Fruit fly (Drosophila melanogaster) whole organism, embryonic: ENCODE data around the gene dob.

Source experiments
- Aef1 ChIP-seq: fragments of 200-800 bp; sonication (Bioruptor generic); IDR thresholded peaks from 3 replicates; pipeline ENCODE4 v1.3.6; 2022; ENCODE audit warnings: missing biosample characterization, missing genetic modification characterization
- Atf6 ChIP-seq: fragments of 200-800 bp; sonication (Bioruptor generic); IDR thresholded peaks from 2 replicates; pipeline ENCODE4 v1.3.6; 2022; ENCODE audit warnings: missing biosample characterization, missing genetic modification characterization
- Awh ChIP-seq: fragments of 200-800 bp; sonication (Bioruptor generic); IDR thresholded peaks from 2 replicates; pipeline ENCODE4, ENCODE4 v1.3.6; 2022; ENCODE audit warnings: missing biosample characterization, missing genetic modification characterization
- B-H1 ChIP-seq: fragments of 200-800 bp; sonication (Bioruptor generic); IDR thresholded peaks from 3 replicates; pipeline ENCODE4 v1.3.6; 2022; ENCODE audit warnings: missing biosample characterization, missing genetic modification characterization
- CG11247 ChIP-seq: fragments of 200-800 bp; sonication (Bioruptor generic); IDR thresholded peaks from 2 replicates; pipeline ENCODE4 v1.3.6; 2022; ENCODE audit warnings: missing biosample characterization, missing genetic modification characterization
- CG12769 ChIP-seq: fragments of 200-800 bp; sonication (Bioruptor generic); optimal IDR thresholded peaks from 2 replicates; lab custom pipeline; 2019; ENCODE audit warnings: missing biosample characterization, mild to moderate bottlenecking, missing genetic modification characterization, moderate library complexity
- CG14667 ChIP-seq: fragments of 200-800 bp; sonication (Bioruptor generic); IDR thresholded peaks from 2 replicates; pipeline ENCODE4 v1.3.6; 2022; ENCODE audit warnings: missing biosample characterization, missing genetic modification characterization
- CG15011 ChIP-seq: fragments of 200-800 bp; sonication (Bioruptor generic); optimal IDR thresholded peaks from 3 replicates; lab custom pipeline; 2018; ENCODE audit warnings: missing biosample characterization, mild to moderate bottlenecking, missing genetic modification characterization
- CG15073 ChIP-seq: fragments of 200-800 bp; sonication (Bioruptor generic); optimal IDR thresholded peaks from 2 replicates; lab custom pipeline; 2016; ENCODE audit warnings: missing biosample characterization, missing genetic modification characterization
- CG15479 ChIP-seq: fragments of 200-800 bp; sonication (Bioruptor generic); optimal IDR thresholded peaks from 3 replicates; lab custom pipeline; 2019; ENCODE audit warnings: missing biosample characterization, mild to moderate bottlenecking, missing genetic modification characterization, moderate library complexity
- CG15601 ChIP-seq: fragments of 200-800 bp; sonication (Bioruptor generic); optimal IDR thresholded peaks from 3 replicates; lab custom pipeline; 2019; ENCODE audit warnings: missing biosample characterization, mild to moderate bottlenecking, missing genetic modification characterization, moderate library complexity
- CG16779 ChIP-seq: fragments of 200-800 bp; sonication (Bioruptor generic); IDR thresholded peaks from 2 replicates; pipeline ENCODE4 v1.3.6; 2022; ENCODE audit warnings: missing biosample characterization, missing genetic modification characterization
- CG16813 ChIP-seq: fragments of 200-800 bp; sonication (Bioruptor generic); IDR thresholded peaks from 3 replicates; pipeline ENCODE4 v1.3.6; 2022; ENCODE audit warnings: missing biosample characterization, missing genetic modification characterization; ENCODE audit not compliant: partially characterized antibody
- CG18764 ChIP-seq: fragments of 200-800 bp; sonication (Bioruptor generic); optimal IDR thresholded peaks from 3 replicates; lab custom pipeline; 2016; ENCODE audit warnings: missing biosample characterization, missing genetic modification characterization
- CG32767 ChIP-seq: fragments of 200-800 bp; sonication (Bioruptor generic); IDR thresholded peaks from 2 replicates; pipeline ENCODE4 v1.3.6; 2022; ENCODE audit warnings: missing biosample characterization, missing genetic modification characterization
- CG33213 ChIP-seq: fragments of 200-800 bp; sonication (Bioruptor generic); optimal IDR thresholded peaks from 3 replicates; lab custom pipeline; 2016; ENCODE audit warnings: missing biosample characterization, missing genetic modification characterization
- CG6854 ChIP-seq: fragments of 200-800 bp; sonication (Bioruptor generic); optimal IDR thresholded peaks from 3 replicates; lab custom pipeline; 2017; ENCODE audit warnings: missing biosample characterization, mild to moderate bottlenecking, missing genetic modification characterization
- CG9876 ChIP-seq: fragments of 200-800 bp; sonication (Bioruptor generic); optimal IDR thresholded peaks from 2 replicates; lab custom pipeline; 2016; ENCODE audit warnings: missing biosample characterization, missing genetic modification characterization
- CHES-1-like ChIP-seq: fragments of 200-800 bp; sonication (Bioruptor generic); optimal IDR thresholded peaks from 2 replicates; lab custom pipeline; 2016; ENCODE audit warnings: missing biosample characterization, missing genetic modification characterization
- CTCF ChIP-seq: fragments of 200-800 bp; sonication (Bioruptor generic); optimal IDR thresholded peaks from 2 replicates; lab custom pipeline; 2017; ENCODE audit warnings: missing biosample characterization, mild to moderate bottlenecking, missing genetic modification characterization, moderate library complexity
- Chrac-16 ChIP-seq: fragments of 200-800 bp; sonication (Bioruptor generic); optimal IDR thresholded peaks from 3 replicates; lab custom pipeline; 2016; ENCODE audit warnings: missing biosample characterization, missing genetic modification characterization
- Fer3 ChIP-seq: fragments of 200-800 bp; sonication (Bioruptor generic); optimal IDR thresholded peaks from 2 replicates; lab custom pipeline; 2018; ENCODE audit warnings: missing biosample characterization, mild to moderate bottlenecking, missing genetic modification characterization, moderate library complexity
- Hmr ChIP-seq: fragments of 200-800 bp; sonication (Bioruptor generic); optimal IDR thresholded peaks from 3 replicates; lab custom pipeline; 2017; ENCODE audit warnings: mild to moderate bottlenecking, missing biosample characterization, missing genetic modification reagents, missing genetic modification characterization
- Meics ChIP-seq: fragments of 200-800 bp; sonication (Bioruptor generic); optimal IDR thresholded peaks from 2 replicates; lab custom pipeline; 2017; ENCODE audit warnings: missing biosample characterization, mild to moderate bottlenecking, missing genetic modification characterization
- Myb ChIP-seq: fragments of 200-800 bp; sonication (Bioruptor generic); optimal IDR thresholded peaks from 2 replicates; lab custom pipeline; 2016; ENCODE audit warnings: missing biosample characterization, missing genetic modification characterization
- NfI ChIP-seq: fragments of 200-800 bp; sonication (Bioruptor generic); optimal IDR thresholded peaks from 3 replicates; lab custom pipeline; 2018; ENCODE audit warnings: missing biosample characterization, mild to moderate bottlenecking, missing genetic modification characterization, moderate library complexity
- Scr ChIP-seq: fragments of 200-800 bp; sonication (Bioruptor generic); IDR thresholded peaks from 2 replicates; pipeline ENCODE4 v1.3.6; 2022; ENCODE audit warnings: missing biosample characterization, missing genetic modification characterization; ENCODE audit not compliant: partially characterized antibody
- Sox102F ChIP-seq: fragments of 200-800 bp; sonication (Bioruptor generic); optimal IDR thresholded peaks from 2 replicates; lab custom pipeline; 2018; ENCODE audit warnings: missing biosample characterization, mild to moderate bottlenecking, missing genetic modification characterization, moderate library complexity
- Ssrp ChIP-seq: fragments of 200-800 bp; sonication (Bioruptor generic); optimal IDR thresholded peaks from 2 replicates; lab custom pipeline; 2018; ENCODE audit warnings: missing biosample characterization, mild to moderate bottlenecking, missing genetic modification characterization, moderate library complexity
- ap ChIP-seq: fragments of 200-800 bp; sonication (Bioruptor generic); IDR thresholded peaks from 2 replicates; pipeline ENCODE4 v1.3.6; 2022; ENCODE audit warnings: missing biosample characterization, missing genetic modification characterization
- az2 ChIP-seq: fragments of 200-800 bp; sonication (Bioruptor generic); optimal IDR thresholded peaks from 3 replicates; lab custom pipeline; 2016; ENCODE audit warnings: missing biosample characterization, missing genetic modification characterization
- cg ChIP-seq: fragments of 200-800 bp; sonication (Bioruptor generic); optimal IDR thresholded peaks from 3 replicates; lab custom pipeline; 2019; ENCODE audit warnings: missing biosample characterization, mild to moderate bottlenecking, missing genetic modification characterization, moderate library complexity
- ci ChIP-seq: fragments of 200-800 bp; sonication (Bioruptor generic); IDR thresholded peaks from 3 replicates; pipeline ENCODE4 v1.3.6; 2022; ENCODE audit warnings: missing biosample characterization, missing genetic modification characterization
- dan ChIP-seq: fragments of 200-800 bp; sonication (Bioruptor generic); IDR thresholded peaks from 2 replicates; pipeline ENCODE4 v1.3.6; 2022; ENCODE audit warnings: missing biosample characterization, missing genetic modification characterization
- dm ChIP-seq: fragments of 200-800 bp; sonication (Bioruptor generic); optimal IDR thresholded peaks from 3 replicates; lab custom pipeline; 2016; ENCODE audit warnings: missing biosample characterization, missing genetic modification characterization
- fu2 ChIP-seq: fragments of 200-800 bp; sonication (Bioruptor generic); optimal IDR thresholded peaks from 2 replicates; lab custom pipeline; 2016; ENCODE audit warnings: missing biosample characterization, missing genetic modification characterization
- gce ChIP-seq: fragments of 200-800 bp; sonication (Bioruptor generic); IDR thresholded peaks from 3 replicates; pipeline ENCODE4 v1.3.6; 2022; ENCODE audit warnings: missing biosample characterization, missing genetic modification characterization
- gfzf ChIP-seq: fragments of 200-800 bp; sonication (Bioruptor generic); optimal IDR thresholded peaks from 2 replicates; lab custom pipeline; 2016; ENCODE audit warnings: missing biosample characterization, mild to moderate bottlenecking, missing genetic modification characterization, moderate library complexity
- grn ChIP-seq: fragments of 200-800 bp; sonication (Bioruptor generic); optimal IDR thresholded peaks from 3 replicates; lab custom pipeline; 2017; ENCODE audit warnings: missing biosample characterization, missing genetic modification characterization
- gt ChIP-seq: fragments of 200-800 bp; sonication (Bioruptor generic); IDR thresholded peaks from 2 replicates; pipeline ENCODE4 v1.3.6; 2022; ENCODE audit warnings: missing biosample characterization, missing genetic modification characterization
- ind ChIP-seq: fragments of 200-800 bp; sonication (Bioruptor generic); optimal IDR thresholded peaks from 3 replicates; lab custom pipeline; 2016; ENCODE audit warnings: missing biosample characterization, missing genetic modification characterization
- jigr1 ChIP-seq: fragments of 200-800 bp; sonication (Bioruptor generic); IDR thresholded peaks from 3 replicates; pipeline ENCODE4 v1.3.6; 2022; ENCODE audit warnings: missing biosample characterization, missing genetic modification characterization
- kah ChIP-seq: fragments of 200-800 bp; sonication (Bioruptor generic); optimal IDR thresholded peaks from 2 replicates; lab custom pipeline; 2018; ENCODE audit warnings: missing biosample characterization, mild to moderate bottlenecking, missing genetic modification characterization
- lov ChIP-seq, 2 experiments: fragments of 200-800 bp in 1 of 2; fragments of >200 bp in 1 of 2; sonication (Bioruptor generic) in 1 of 2; IDR thresholded peaks in 1 of 2; optimal IDR thresholded peaks in 1 of 2; 2 replicates in 1 of 2; 3 replicates in 1 of 2; pipeline versions ENCODE4 v1.3.6 to Lab custom; 2017 to 2022; ENCODE audit warnings: missing biosample characterization in 1 of 2, missing genetic modification characterization in 1 of 2
- pb ChIP-seq: fragments of 200-800 bp; sonication (Bioruptor generic); optimal IDR thresholded peaks from 3 replicates; lab custom pipeline; 2016; ENCODE audit warnings: missing biosample characterization, missing genetic modification characterization
- psq ChIP-seq: fragments of 200-800 bp; sonication (Bioruptor generic); optimal IDR thresholded peaks from 2 replicates; lab custom pipeline; 2017; ENCODE audit warnings: missing biosample characterization, missing genetic modification characterization
- pzg ChIP-seq: fragments of 200-800 bp; sonication (Bioruptor generic); optimal IDR thresholded peaks from 3 replicates; lab custom pipeline; 2018; ENCODE audit warnings: missing biosample characterization, mild to moderate bottlenecking, missing genetic modification characterization, moderate library complexity
- sug ChIP-seq: fragments of 200-800 bp; optimal IDR thresholded peaks from 2 replicates; lab custom pipeline; 2019; ENCODE audit warnings: missing biosample characterization, mild to moderate bottlenecking, missing genetic modification characterization, moderate library complexity
- unc-4 ChIP-seq: fragments of 200-800 bp; sonication (Bioruptor generic); IDR thresholded peaks from 2 replicates; pipeline ENCODE4 v1.3.6; 2022; ENCODE audit warnings: missing biosample characterization, missing genetic modification characterization; ENCODE audit not compliant: partially characterized antibody
- vvl ChIP-seq: fragments of 200-800 bp; sonication (Bioruptor generic); IDR thresholded peaks from 2 replicates; pipeline ENCODE4 v1.3.6; 2022; ENCODE audit warnings: missing biosample characterization, missing genetic modification characterization

Gene dob

DNA sequence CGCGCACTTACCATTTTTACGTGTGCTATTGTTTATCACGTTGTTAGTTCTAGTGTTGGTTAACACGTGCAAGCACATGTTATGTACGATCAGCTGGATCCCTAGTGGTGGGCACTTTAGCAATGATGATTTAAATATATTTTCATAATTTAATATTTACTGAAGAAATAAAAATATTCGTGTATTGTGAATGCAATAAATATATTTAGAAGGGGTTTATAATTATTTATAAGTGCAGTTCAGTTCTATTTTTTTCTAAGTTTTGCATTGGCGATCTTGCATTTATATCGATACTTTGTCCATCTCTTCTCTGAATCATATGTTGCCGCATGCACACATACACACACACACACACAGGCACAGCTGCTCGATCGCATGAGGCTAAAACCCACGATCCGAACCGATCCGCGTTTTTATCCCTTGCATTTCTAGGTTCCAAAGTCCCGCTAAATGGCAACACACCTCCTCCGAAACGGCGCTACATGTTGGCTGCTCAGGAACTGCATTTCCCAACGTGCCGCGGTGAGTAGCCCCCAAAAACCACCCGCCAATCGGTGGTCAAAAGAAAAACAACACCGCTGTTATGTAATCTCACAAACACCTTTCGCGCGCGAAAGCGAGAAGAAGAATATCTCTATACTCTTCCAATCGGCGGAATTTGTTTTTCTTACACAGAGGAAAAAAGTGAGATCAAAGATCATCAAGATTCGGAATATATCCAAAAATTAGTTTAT, 19.1 kb downstream of the dob start, which contains the start of the genes CG15027 and Dbct (continued):
- TF ChIP-seq grn (GFP tag; lab: Kevin White, UChicago) (no peak), Meics (GFP tag; lab: Kevin White, UChicago) (peak; percentile 42), ap (GFP tag; lab: Robert Waterston, UW) (0 out of 2 replicates have a peak, but pooled peaks have one; percentile 29), CG15479 (GFP tag; lab: Kevin White, UChicago) (no peak), ind (peak; percentile 73), Hmr (GFP tag; lab: Kevin White, UChicago) (peak; percentile 54), Fer3 (peak; percentile 56), CG14667 (GFP tag; lab: Robert Waterston, UW) (0 out of 2 replicates have a peak, but pooled peaks have one; percentile 27), Myb (GFP tag; lab: Kevin White, UChicago) (no peak), CG16779 (no peak), CG16813 (peak; percentile 78), jigr1 (GFP tag; lab: Robert Waterston, UW) (no peak), CG12769 (tag; lab: Kevin White, UChicago) (peak; percentile 23), Scr (GFP tag; lab: Robert Waterston, UW) (peak; percentile 84), dm (GFP tag; lab: Kevin White, UChicago) (peak; percentile 55), CG9876 (no peak), pzg (GFP tag; lab: Kevin White, UChicago) (peak; percentile 34), CG6854 (GFP tag; lab: Kevin White, UChicago) (no peak), vvl (peak; percentile 78), NfI (GFP tag; lab: Kevin White, UChicago) (peak; percentile 55), CG18764 (peak; percentile 52), dan (GFP tag; lab: Robert Waterston, UW) (no peak), unc-4 (GFP tag; lab: Robert Waterston, UW) (peak; percentile 69), pb (GFP tag; lab: Kevin White, UChicago) (no peak), Awh (GFP tag; lab: Robert Waterston, UW) (0 out of 2 replicates have a peak, but pooled peaks have one; percentile 35), Ssrp (tag; lab: Kevin White, UChicago) (peak; percentile 61), Aef1 (GFP tag; lab: Robert Waterston, UW) (peak; percentile 64), ci (GFP tag; lab: Robert Waterston, UW) (peak; percentile 71; the same call in 2 of the 3 replicates), gce (GFP tag; lab: Robert Waterston, UW) (no peak), Atf6 (GFP tag; lab: Robert Waterston, UW) (peak; percentile 49), CHES-1-like (peak; percentile 16), gt (GFP tag; lab: Robert Waterston, UW) (peak; percentile 41; the same call in 1 of the 2 replicates), CG11247 (GFP tag; lab: Robert Waterston, UW) (peak; percentile 26; the same call in 1 of the 2 replicates), psq (GFP tag; lab: Kevin White, UChicago) (peak; percentile 28), B-H1 (GFP tag; lab: Robert Waterston, UW) (peak; percentile 60), CG15011 (GFP tag; lab: Kevin White, UChicago) (peak; percentile 41), sug (tag; lab: Kevin White, UChicago) (peak; percentile 73), cg (GFP tag; lab: Kevin White, UChicago) (peak; percentile 83), az2 (GFP tag; lab: Kevin White, UChicago) (peak; percentile 44), lov (optimal IDR thresholded peaks at IDR 0.05; lab: Kevin White, UChicago) (no peak), lov (GFP tag; IDR thresholded peaks at IDR 0.05; lab: Robert Waterston, UW) (no peak), Chrac-16 (GFP tag; lab: Kevin White, UChicago) (peak; percentile 62), CG15073 (no peak), CG33213 (GFP tag; lab: Kevin White, UChicago) (no peak), CTCF (GFP tag; lab: Kevin White, UChicago) (no peak), fu2 (GFP tag; lab: Kevin White, UChicago) (no peak), Sox102F (peak; percentile 65), CG32767 (GFP tag; lab: Robert Waterston, UW) (peak; percentile 68; the same call in 1 of the 2 replicates), CG15601 (peak; percentile 47), gfzf (no peak), kah (GFP tag; lab: Kevin White, UChicago) (peak; percentile 30)
